Fruit fly (Drosophila melanogaster) whole organism: ENCODE measurements around the gene Nup154.

ENCODE experiments used
- Dll ChIP-seq: fragments of >200 bp; optimal IDR thresholded peaks from 2 replicates; lab custom pipeline; 2017
- EcR ChIP-seq, 2 experiments: fragments of >200 bp; optimal IDR thresholded peaks; 2 replicates each; lab custom pipeline; 2017; ENCODE audit warnings: missing biosample characterization in 2 of 2, missing genetic modification characterization in 2 of 2, missing genetic modification reagents in 2 of 2

- no peak for TF ChIP-seq Dll (lab: Kevin White, UChicago)
- TF ChIP-seq EcR (GFP tag; optimal IDR thresholded peaks at IDR 0.05; lab: Kevin White, UChicago): no peak
Observed at dm6 chr2L:11016695-11017094, 12.1 kb downstream of the Nup154 start, which contains the start of gene CG14913.
